Fruit fly (Drosophila melanogaster) whole organism, embryonic: ENCODE results near the gene mTTF.

Experiments used
- CG11247 ChIP-seq: fragments of 200-800 bp; sonication (Bioruptor generic); IDR thresholded peaks from 2 replicates; pipeline ENCODE4 v1.3.6; 2022; ENCODE audit warnings: missing biosample characterization, missing genetic modification characterization
- CG12104 ChIP-seq: fragments of 200-800 bp; sonication (Bioruptor generic); optimal IDR thresholded peaks from 3 replicates; lab custom pipeline; 2016; ENCODE audit warnings: missing biosample characterization, missing genetic modification characterization
- CG12391 ChIP-seq: fragments of 200-800 bp; sonication (Bioruptor generic); optimal IDR thresholded peaks from 3 replicates; lab custom pipeline; 2018; ENCODE audit warnings: missing biosample characterization, mild to moderate bottlenecking, missing genetic modification characterization, moderate library complexity
- CG13287 ChIP-seq: fragments of 200-800 bp; sonication (Bioruptor generic); IDR thresholded peaks from 2 replicates; pipeline ENCODE4 v1.3.6; 2022; ENCODE audit warnings: missing biosample characterization, missing genetic modification characterization; ENCODE audit not compliant: partially characterized antibody
- CG14667 ChIP-seq: fragments of 200-800 bp; sonication (Bioruptor generic); IDR thresholded peaks from 2 replicates; pipeline ENCODE4 v1.3.6; 2022; ENCODE audit warnings: missing biosample characterization, missing genetic modification characterization
- CG15073 ChIP-seq: fragments of 200-800 bp; sonication (Bioruptor generic); optimal IDR thresholded peaks from 2 replicates; lab custom pipeline; 2016; ENCODE audit warnings: missing biosample characterization, missing genetic modification characterization
- CG17385 ChIP-seq: fragments of 200-800 bp; sonication (Bioruptor generic); optimal IDR thresholded peaks from 3 replicates; lab custom pipeline; 2018; ENCODE audit warnings: missing biosample characterization, mild to moderate bottlenecking, missing genetic modification characterization
- CG17802 ChIP-seq: fragments of 200-800 bp; sonication (Bioruptor generic); optimal IDR thresholded peaks from 2 replicates; lab custom pipeline; 2018; ENCODE audit warnings: missing biosample characterization, mild to moderate bottlenecking, missing genetic modification characterization, moderate library complexity
- CG30020 ChIP-seq: fragments of 200-800 bp; optimal IDR thresholded peaks from 2 replicates; lab custom pipeline; 2019; ENCODE audit warnings: missing biosample characterization, mild to moderate bottlenecking, missing genetic modification characterization, moderate library complexity
- CG32772 ChIP-seq: fragments of 200-800 bp; sonication (Bioruptor generic); IDR thresholded peaks from 2 replicates; pipeline ENCODE4 v1.3.6; 2022; ENCODE audit warnings: missing biosample characterization, missing genetic modification characterization
- CG3281 ChIP-seq: fragments of 200-800 bp; sonication (Bioruptor generic); optimal IDR thresholded peaks from 3 replicates; lab custom pipeline; 2017; ENCODE audit warnings: missing biosample characterization, mild to moderate bottlenecking, missing genetic modification characterization
- CG34422 ChIP-seq: fragments of 200-800 bp; sonication (Bioruptor generic); IDR thresholded peaks from 3 replicates; pipeline ENCODE4 v1.3.6; 2022; ENCODE audit warnings: missing biosample characterization, missing genetic modification characterization
- CG3838 ChIP-seq: fragments of 200-800 bp; sonication (Bioruptor generic); optimal IDR thresholded peaks from 3 replicates; lab custom pipeline; 2016; ENCODE audit warnings: missing biosample characterization, missing genetic modification characterization
- CG4360 ChIP-seq: fragments of 200-800 bp; sonication (Bioruptor generic); IDR thresholded peaks from 2 replicates; pipeline ENCODE4 v1.3.6; 2022; ENCODE audit warnings: missing biosample characterization, missing genetic modification characterization
- CG4730 ChIP-seq: fragments of 200-800 bp; sonication (Bioruptor generic); IDR thresholded peaks from 2 replicates; pipeline ENCODE4 v1.3.6; 2022; ENCODE audit warnings: missing biosample characterization, missing genetic modification characterization
- CG6791 ChIP-seq: fragments of 200-800 bp; sonication (Bioruptor generic); IDR thresholded peaks from 3 replicates; pipeline ENCODE4 v1.3.6; 2022; ENCODE audit warnings: missing biosample characterization, missing genetic modification characterization; ENCODE audit not compliant: partially characterized antibody
- CG9876 ChIP-seq: fragments of 200-800 bp; sonication (Bioruptor generic); optimal IDR thresholded peaks from 2 replicates; lab custom pipeline; 2016; ENCODE audit warnings: missing biosample characterization, missing genetic modification characterization
- CrebB ChIP-seq: fragments of 200-800 bp; sonication (Bioruptor generic); optimal IDR thresholded peaks from 3 replicates; lab custom pipeline; 2018; ENCODE audit warnings: missing biosample characterization, mild to moderate bottlenecking, missing genetic modification characterization
- Dll ChIP-seq: fragments of 200-800 bp; sonication (Bioruptor generic); IDR thresholded peaks from 4 replicates; pipeline ENCODE4 v1.3.6; 2022; ENCODE audit warnings: missing biosample characterization, missing genetic modification characterization; ENCODE audit not compliant: partially characterized antibody
- Dp ChIP-seq: fragments of 200-800 bp; sonication (Bioruptor generic); optimal IDR thresholded peaks from 2 replicates; lab custom pipeline; 2018; ENCODE audit warnings: missing biosample characterization, mild to moderate bottlenecking, missing genetic modification characterization, moderate library complexity
- Fer1 ChIP-seq: fragments of 200-800 bp; sonication (Bioruptor generic); optimal IDR thresholded peaks from 2 replicates; lab custom pipeline; 2017; ENCODE audit warnings: missing biosample characterization, mild to moderate bottlenecking, missing genetic modification characterization
- Jarid2 ChIP-seq: fragments of 200-800 bp; sonication (Bioruptor generic); optimal IDR thresholded peaks from 3 replicates; lab custom pipeline; 2017; ENCODE audit warnings: mild to moderate bottlenecking, missing biosample characterization, missing genetic modification reagents, missing genetic modification characterization
- Lpt ChIP-seq: fragments of >200 bp; optimal IDR thresholded peaks from 2 replicates; lab custom pipeline; 2018; ENCODE audit warnings: missing biosample characterization, missing genetic modification characterization
- Meics ChIP-seq: fragments of 200-800 bp; sonication (Bioruptor generic); optimal IDR thresholded peaks from 2 replicates; lab custom pipeline; 2017; ENCODE audit warnings: missing biosample characterization, mild to moderate bottlenecking, missing genetic modification characterization
- NFAT ChIP-seq: fragments of 200-800 bp; sonication (Bioruptor generic); IDR thresholded peaks from 2 replicates; pipeline ENCODE4 v1.3.6; 2022; ENCODE audit warnings: missing biosample characterization, missing genetic modification characterization
- Pdp1 ChIP-seq, 2 experiments: fragments of 200-800 bp; sonication (Bioruptor generic); optimal IDR thresholded peaks; 3 replicates each; lab custom pipeline; 2016; ENCODE audit warnings: missing biosample characterization in 2 of 2, missing genetic modification characterization in 2 of 2, mild to moderate bottlenecking in 1 of 2, moderate library complexity in 1 of 2
- Poxn ChIP-seq: fragments of 200-800 bp; sonication (Bioruptor generic); IDR thresholded peaks from 2 replicates; pipeline ENCODE4 v1.3.6; 2022; ENCODE audit warnings: missing biosample characterization, missing genetic modification characterization
- Rfx ChIP-seq: fragments of 200-800 bp; sonication (Bioruptor generic); IDR thresholded peaks from 2 replicates; pipeline ENCODE4 v1.3.6; 2022; ENCODE audit warnings: missing biosample characterization, missing genetic modification characterization
- Rx ChIP-seq: fragments of 200-800 bp; sonication (Bioruptor generic); IDR thresholded peaks from 2 replicates; pipeline ENCODE4 v1.3.6; 2022; ENCODE audit warnings: missing biosample characterization, missing genetic modification characterization
- Scr ChIP-seq: fragments of 200-800 bp; sonication (Bioruptor generic); IDR thresholded peaks from 2 replicates; pipeline ENCODE4 v1.3.6; 2022; ENCODE audit warnings: missing biosample characterization, missing genetic modification characterization; ENCODE audit not compliant: partially characterized antibody
- Sox100B ChIP-seq: fragments of 200-800 bp; sonication (Bioruptor generic); optimal IDR thresholded peaks from 3 replicates; lab custom pipeline; 2018; ENCODE audit warnings: missing biosample characterization, mild to moderate bottlenecking, missing genetic modification characterization
- Sry-δ ChIP-seq: fragments of 200-800 bp; sonication (Bioruptor generic); optimal IDR thresholded peaks from 2 replicates; lab custom pipeline; 2016; ENCODE audit warnings: missing biosample characterization, missing genetic modification characterization
- abd-A ChIP-seq: fragments of 200-800 bp; sonication (Bioruptor generic); optimal IDR thresholded peaks from 3 replicates; lab custom pipeline; 2019; ENCODE audit warnings: missing biosample characterization, mild to moderate bottlenecking, missing genetic modification characterization, moderate library complexity
- ase ChIP-seq: fragments of 200-800 bp; sonication (Bioruptor generic); IDR thresholded peaks from 3 replicates; pipeline ENCODE4 v1.3.6; 2022; ENCODE audit warnings: missing biosample characterization, missing genetic modification characterization
- bbx ChIP-seq: fragments of 200-800 bp; sonication (Bioruptor generic); IDR thresholded peaks from 2 replicates; pipeline ENCODE4 v1.3.6; 2022; ENCODE audit warnings: missing biosample characterization, missing genetic modification characterization; ENCODE audit not compliant: partially characterized antibody
- chinmo ChIP-seq: fragments of 200-800 bp; sonication (Bioruptor generic); IDR thresholded peaks from 4 replicates; pipeline ENCODE4 v1.3.6; 2022; ENCODE audit warnings: missing biosample characterization, missing genetic modification characterization; ENCODE audit not compliant: partially characterized antibody
- chn ChIP-seq: fragments of 200-800 bp; sonication (Bioruptor generic); optimal IDR thresholded peaks from 2 replicates; lab custom pipeline; 2016; ENCODE audit warnings: missing biosample characterization, missing genetic modification characterization
- crp ChIP-seq, 2 experiments: fragments of 200-800 bp; sonication (Bioruptor generic); optimal IDR thresholded peaks; 2 replicates in 1 of 2; 3 replicates in 1 of 2; lab custom pipeline; 2017; ENCODE audit warnings: missing biosample characterization in 2 of 2, missing genetic modification characterization in 2 of 2, mild to moderate bottlenecking in 1 of 2, moderate library complexity in 1 of 2
- eyg ChIP-seq: fragments of 200-800 bp; sonication (Bioruptor generic); optimal IDR thresholded peaks from 3 replicates; lab custom pipeline; 2016; ENCODE audit warnings: missing biosample characterization, missing genetic modification characterization
- gsb-n ChIP-seq: fragments of 200-800 bp; sonication (Bioruptor generic); optimal IDR thresholded peaks from 3 replicates; lab custom pipeline; 2018; ENCODE audit warnings: missing biosample characterization, mild to moderate bottlenecking, missing genetic modification characterization
- kah ChIP-seq: fragments of 200-800 bp; sonication (Bioruptor generic); optimal IDR thresholded peaks from 2 replicates; lab custom pipeline; 2018; ENCODE audit warnings: missing biosample characterization, mild to moderate bottlenecking, missing genetic modification characterization
- kay ChIP-seq: fragments of 200-800 bp; sonication (Bioruptor generic); optimal IDR thresholded peaks from 2 replicates; lab custom pipeline; 2016; ENCODE audit warnings: missing biosample characterization, missing genetic modification characterization
- knrl ChIP-seq: fragments of 200-800 bp; sonication (Bioruptor generic); IDR thresholded peaks from 3 replicates; pipeline ENCODE4 v1.3.6; 2022; ENCODE audit warnings: missing biosample characterization, missing genetic modification characterization; ENCODE audit not compliant: partially characterized antibody
- lab ChIP-seq: fragments of 200-800 bp; sonication (Bioruptor generic); optimal IDR thresholded peaks from 3 replicates; lab custom pipeline; 2017; ENCODE audit warnings: missing biosample characterization, missing genetic modification characterization, mild to moderate bottlenecking, moderate library complexity, missing genetic modification reagents
- mld ChIP-seq: fragments of 200-800 bp; sonication (Bioruptor generic); IDR thresholded peaks from 3 replicates; pipeline ENCODE4 v1.3.6; 2022; ENCODE audit warnings: missing biosample characterization, missing genetic modification characterization; ENCODE audit not compliant: partially characterized antibody
- peb ChIP-seq: fragments of 200-800 bp; sonication (Bioruptor generic); IDR thresholded peaks from 2 replicates; pipeline ENCODE4 v1.3.6; 2022; ENCODE audit warnings: missing biosample characterization, missing genetic modification characterization
- sima ChIP-seq: fragments of 200-800 bp; sonication (Bioruptor generic); optimal IDR thresholded peaks from 2 replicates; lab custom pipeline; 2016; ENCODE audit warnings: missing biosample characterization, missing genetic modification characterization
- slp2 ChIP-seq: fragments of 200-800 bp; sonication (Bioruptor generic); optimal IDR thresholded peaks from 2 replicates; lab custom pipeline; 2016; ENCODE audit warnings: missing biosample characterization, missing genetic modification characterization
- tin ChIP-seq: fragments of 200-800 bp; sonication (Bioruptor generic); optimal IDR thresholded peaks from 3 replicates; lab custom pipeline; 2016; ENCODE audit warnings: missing biosample characterization, missing genetic modification characterization
- toy ChIP-seq: fragments of 200-800 bp; sonication (Bioruptor generic); IDR thresholded peaks from 2 replicates; pipeline ENCODE4 v1.3.6; 2022; ENCODE audit warnings: missing biosample characterization, missing genetic modification characterization
- wek ChIP-seq: fragments of 200-800 bp; sonication (Bioruptor generic); optimal IDR thresholded peaks from 3 replicates; lab custom pipeline; 2018; ENCODE audit warnings: missing biosample characterization, mild to moderate bottlenecking, missing genetic modification characterization, moderate library complexity

mTTF gene

dm6 chr2L:14333965-14334364 lies 14.6 kb downstream of the mTTF start, which contains the start of gene CG33090 (continued):
- TF ChIP-seq abd-A (no peak), CG4360 (GFP tag; lab: Robert Waterston, UW) (peak; percentile 93), CG3281 (GFP tag; lab: Kevin White, UChicago) (no peak), Sox100B (GFP tag; lab: Kevin White, UChicago) (no peak), knrl (no peak), CG32772 (no peak), lab (GFP tag; lab: Kevin White, UChicago) (no peak), Meics (no peak), CrebB (tag; lab: Kevin White, UChicago) (no peak), mld (GFP tag; lab: Robert Waterston, UW) (no peak), CG12104 (GFP tag; lab: Kevin White, UChicago) (no peak), sima (GFP tag; lab: Kevin White, UChicago) (no peak), Scr (GFP tag; lab: Robert Waterston, UW) (0 out of 2 replicates have a peak, but pooled peaks have one; percentile 21), kay (GFP tag; lab: Kevin White, UChicago) (no peak), Fer1 (GFP tag; lab: Kevin White, UChicago) (no peak), CG14667 (GFP tag; lab: Robert Waterston, UW) (no peak), CG4730 (GFP tag; lab: Robert Waterston, UW) (no peak), CG30020 (tag; lab: Kevin White, UChicago) (no peak), CG17802 (tag; lab: Kevin White, UChicago) (no peak), ase (no peak), wek (GFP tag; lab: Kevin White, UChicago) (no peak), peb (GFP tag; lab: Robert Waterston, UW) (no peak), CG13287 (peak; percentile 66; the same call in 1 of the 2 replicates), slp2 (GFP tag; lab: Kevin White, UChicago) (no peak), eyg (GFP tag; lab: Kevin White, UChicago) (no peak), CG9876 (GFP tag; lab: Kevin White, UChicago) (no peak), Rfx (GFP tag; lab: Robert Waterston, UW) (no peak), Poxn (no peak), NFAT (GFP tag; lab: Robert Waterston, UW) (no peak), Dll (0 out of 4 replicates have a peak, but pooled peaks have one; percentile 29), Jarid2 (GFP tag; lab: Kevin White, UChicago) (peak; percentile 84), gsb-n (tag; lab: Kevin White, UChicago) (no peak), chinmo (GFP tag; lab: Robert Waterston, UW) (0 out of 4 replicates have a peak, but pooled peaks have one; percentile 38), CG34422 (GFP tag; lab: Robert Waterston, UW) (peak; percentile 44; the same call in 1 of the 3 replicates), Pdp1 (GFP tag; optimal IDR thresholded peaks at IDR 0.05; lab: Kevin White, UChicago) (no peak), CG6791 (GFP tag; lab: Robert Waterston, UW) (no peak), CG11247 (GFP tag; lab: Robert Waterston, UW) (no peak), Lpt (no peak), chn (GFP tag; lab: Kevin White, UChicago) (no peak), CG15073 (GFP tag; lab: Kevin White, UChicago) (no peak), kah (GFP tag; lab: Kevin White, UChicago) (no peak), Sry-δ (GFP tag; lab: Kevin White, UChicago) (no peak), CG3838 (GFP tag; lab: Kevin White, UChicago) (no peak), bbx (peak; percentile 30; the same call in 1 of the 2 replicates), tin (GFP tag; lab: Kevin White, UChicago) (no peak), crp (GFP tag; optimal IDR thresholded peaks at IDR 0.05; lab: Kevin White, UChicago) (no peak), Rx (GFP tag; lab: Robert Waterston, UW) (no peak), Dp (GFP tag; lab: Kevin White, UChicago) (peak; percentile 89), CG12391 (tag; lab: Kevin White, UChicago) (no peak), toy (GFP tag; lab: Robert Waterston, UW) (no peak), CG17385 (GFP tag; lab: Kevin White, UChicago) (no peak)
